Fruit fly (Drosophila melanogaster) whole organism, adult: ENCODE results near the gene CG5731.

ENCODE experiments used
- CG11617 ChIP-seq: fragments of 200-800 bp; sonication (Bioruptor generic); optimal IDR thresholded peaks from 2 replicates; lab custom pipeline; 2017; ENCODE audit warnings: mild to moderate bottlenecking, missing biosample characterization, missing genetic modification reagents, missing genetic modification characterization
- CG12768 ChIP-seq: fragments of 200-800 bp; sonication (Bioruptor generic); optimal IDR thresholded peaks from 2 replicates; lab custom pipeline; 2017; ENCODE audit warnings: missing biosample characterization, missing genetic modification characterization, mild to moderate bottlenecking, moderate library complexity, missing genetic modification reagents
- CG14711 ChIP-seq: fragments of 200-800 bp; sonication (Bioruptor generic); optimal IDR thresholded peaks from 2 replicates; lab custom pipeline; 2018; ENCODE audit warnings: missing biosample characterization, mild to moderate bottlenecking, missing genetic modification characterization, moderate library complexity
- CG1620 ChIP-seq: fragments of 200-800 bp; sonication (Bioruptor generic); optimal IDR thresholded peaks from 2 replicates; lab custom pipeline; 2016; ENCODE audit warnings: missing biosample characterization, missing genetic modification characterization
- CG33017 ChIP-seq: fragments of 200-800 bp; sonication (Bioruptor generic); optimal IDR thresholded peaks from 2 replicates; lab custom pipeline; 2018; ENCODE audit warnings: missing biosample characterization, mild to moderate bottlenecking, missing genetic modification characterization, moderate library complexity
- CG5204 ChIP-seq: fragments of 200-800 bp; sonication (Bioruptor generic); optimal IDR thresholded peaks from 2 replicates; lab custom pipeline; 2016; ENCODE audit warnings: missing biosample characterization, missing genetic modification characterization
- CG7045 ChIP-seq: fragments of 200-800 bp; sonication (Bioruptor generic); optimal IDR thresholded peaks from 2 replicates; lab custom pipeline; 2017; ENCODE audit warnings: missing biosample characterization, mild to moderate bottlenecking, missing genetic modification characterization
- CG7101 ChIP-seq: fragments of 200-800 bp; sonication (Bioruptor generic); optimal IDR thresholded peaks from 2 replicates; lab custom pipeline; 2018; ENCODE audit warnings: missing biosample characterization, mild to moderate bottlenecking, missing genetic modification characterization, moderate library complexity
- Clk ChIP-seq: fragments of 200-800 bp; sonication (Bioruptor generic); optimal IDR thresholded peaks from 2 replicates; lab custom pipeline; 2017; ENCODE audit warnings: missing biosample characterization, missing genetic modification characterization
- Crg-1 ChIP-seq: fragments of 200-800 bp; sonication (Bioruptor generic); optimal IDR thresholded peaks from 2 replicates; lab custom pipeline; 2016; ENCODE audit warnings: missing biosample characterization, missing genetic modification characterization
- Hr96 ChIP-seq: fragments of 200-800 bp; sonication (Bioruptor generic); optimal IDR thresholded peaks from 2 replicates; lab custom pipeline; 2016; ENCODE audit warnings: missing biosample characterization, missing genetic modification characterization
- Mnt ChIP-seq: fragments of 200-800 bp; sonication (Bioruptor generic); optimal IDR thresholded peaks from 2 replicates; lab custom pipeline; 2016; ENCODE audit warnings: missing biosample characterization, mild to moderate bottlenecking, missing genetic modification characterization
- bab1 ChIP-seq: fragments of 200-800 bp; sonication (Bioruptor generic); optimal IDR thresholded peaks from 3 replicates; lab custom pipeline; 2019; ENCODE audit warnings: missing biosample characterization, mild to moderate bottlenecking, missing genetic modification characterization, moderate library complexity
- cic ChIP-seq: fragments of 200-800 bp; sonication (Bioruptor generic); optimal IDR thresholded peaks from 2 replicates; lab custom pipeline; 2017; ENCODE audit warnings: missing biosample characterization, mild to moderate bottlenecking, missing genetic modification characterization, moderate library complexity
- cnc ChIP-seq, 2 experiments: fragments of >200 bp; optimal IDR thresholded peaks; 2 replicates each; lab custom pipeline; 2017
- kay ChIP-seq: fragments of 200-800 bp; sonication (Bioruptor generic); peaks from one replicate; lab custom pipeline; 2016; ENCODE audit warnings: missing biosample characterization, missing genetic modification characterization, borderline replicate concordance
- ovo ChIP-seq: fragments of 200-800 bp; sonication (Bioruptor generic); optimal IDR thresholded peaks from 2 replicates; lab custom pipeline; 2016; ENCODE audit warnings: missing biosample characterization, missing genetic modification characterization
- pad ChIP-seq: fragments of 200-800 bp; sonication (Bioruptor generic); optimal IDR thresholded peaks from 3 replicates; lab custom pipeline; 2017; ENCODE audit warnings: missing biosample characterization, missing genetic modification characterization, mild to moderate bottlenecking, moderate library complexity, missing genetic modification reagents
- tj ChIP-seq: fragments of 200-800 bp; sonication (Bioruptor generic); optimal IDR thresholded peaks from 3 replicates; lab custom pipeline; 2017; ENCODE audit warnings: missing biosample characterization, mild to moderate bottlenecking, missing genetic modification characterization, moderate library complexity
- toe ChIP-seq: fragments of 200-800 bp; sonication (Bioruptor generic); optimal IDR thresholded peaks from 2 replicates; lab custom pipeline; 2016; ENCODE audit warnings: missing biosample characterization, missing genetic modification characterization

CG5731 gene

dm6 chr2L:10208799-10209794, at the start of gene CG5731:
Gene CG5731, minus strand, starts transcription at chr2L:10209744.
- TF ChIP-seq cic (GFP tag; lab: Kevin White, UChicago) (no peak), kay (GFP tag; lab: Kevin White, UChicago) (peak; percentile 76)

- TF ChIP-seq pad (no peak), kay (GFP tag; lab: Kevin White, UChicago) (peak; percentile 92), bab1 (GFP tag; lab: Kevin White, UChicago) (peak; percentile 51), CG7101 (no peak), cic (GFP tag; lab: Kevin White, UChicago) (no peak), ovo (GFP tag; lab: Kevin White, UChicago) (no peak)
These were observed 46.2 kb upstream of the CG5731 start, which contains the start of gene CG5676 for dm6 chr2L:10255725-10256158. Gene CG5676, minus strand, starts transcription at chr2L:10255891.

- no peak for TF ChIP-seq Mnt (GFP tag; lab: Kevin White, UChicago)
- no peak for TF ChIP-seq cic (GFP tag; lab: Kevin White, UChicago)
- no peak for TF ChIP-seq ovo (GFP tag; lab: Kevin White, UChicago)
- TF ChIP-seq CG7101: no peak
- TF ChIP-seq CG1620 (GFP tag; lab: Kevin White, UChicago): no peak
- TF ChIP-seq Clk (GFP tag; lab: Kevin White, UChicago): no peak
- no peak for TF ChIP-seq toe (GFP tag; lab: Kevin White, UChicago)
These were observed 42.0 kb upstream of the CG5731 start, which contains the start of gene Ror for dm6 chr2L:10251592-10251991. Gene Ror, plus strand, starts transcription at chr2L:10251843.

- TF ChIP-seq cic (GFP tag; lab: Kevin White, UChicago) (peak; percentile 38), CG14711 (tag; lab: Kevin White, UChicago) (peak; percentile 25), CG11617 (GFP tag; lab: Kevin White, UChicago) (no peak), Mnt (GFP tag; lab: Kevin White, UChicago) (peak; percentile 30), kay (GFP tag; lab: Kevin White, UChicago) (peak; percentile 98), bab1 (GFP tag; lab: Kevin White, UChicago) (peak; percentile 51)
These were observed 40.9 kb upstream of the CG5731 start, which contains the start of the genes bsk and CG31717 for dm6 chr2L:10250441-10250847. Gene bsk, minus strand, starts transcription at chr2L:10250501. Gene CG31717, plus strand, starts transcription at chr2L:10250737.

dm6 chr2L:10249655-10250202, 40.2 kb upstream of the CG5731 start:
- TF ChIP-seq CG7045 (GFP tag; lab: Kevin White, UChicago) (peak; percentile 7), Mnt (GFP tag; lab: Kevin White, UChicago) (peak; percentile 22), kay (GFP tag; lab: Kevin White, UChicago) (peak; percentile 28), CG11617 (GFP tag; lab: Kevin White, UChicago) (no peak), cic (GFP tag; lab: Kevin White, UChicago) (peak; percentile 60), Clk (GFP tag; lab: Kevin White, UChicago) (no peak), CG7101 (peak; percentile 6), Crg-1 (GFP tag; lab: Kevin White, UChicago) (peak; percentile 41)

- TF ChIP-seq CG5204 (GFP tag; lab: Kevin White, UChicago) (no peak), toe (GFP tag; lab: Kevin White, UChicago) (no peak), CG14711 (tag; lab: Kevin White, UChicago) (peak; percentile 32), Crg-1 (GFP tag; lab: Kevin White, UChicago) (no peak), ovo (GFP tag; lab: Kevin White, UChicago) (peak; percentile 27), Hr96 (no peak), Mnt (GFP tag; lab: Kevin White, UChicago) (peak; percentile 94), CG1620 (GFP tag; lab: Kevin White, UChicago) (peak; percentile 22), CG11617 (GFP tag; lab: Kevin White, UChicago) (no peak), CG7045 (GFP tag; lab: Kevin White, UChicago) (no peak), bab1 (GFP tag; lab: Kevin White, UChicago) (peak; percentile 44), CG33017 (tag; lab: Kevin White, UChicago) (no peak), CG12768 (GFP tag; lab: Kevin White, UChicago) (no peak), tj (GFP tag; lab: Kevin White, UChicago) (peak; percentile 14), cic (GFP tag; lab: Kevin White, UChicago) (peak; percentile 66), cnc (optimal IDR thresholded peaks at IDR 0.05; lab: Kevin White, UChicago) (no peak)
These were observed 37.2 kb upstream of the CG5731 start, which contains the start of gene chico for dm6 chr2L:10246785-10247190. Gene chico, minus strand, starts transcription at chr2L:10247078.
